Fruit fly (Drosophila melanogaster) whole organism, prepupa: Measurements from ENCODE around the gene Ir8a.

Experiments used
- Blimp-1 ChIP-seq: fragments of 200-800 bp; sonication (Bioruptor generic); optimal IDR thresholded peaks from 3 replicates; lab custom pipeline; 2017; ENCODE audit warnings: missing biosample characterization, missing genetic modification characterization, mild to moderate bottlenecking, moderate library complexity, missing genetic modification reagents
- CG11294 ChIP-seq: fragments of 200-800 bp; sonication (Bioruptor generic); IDR thresholded peaks from 2 replicates; pipeline ENCODE4 v1.3.6; 2022; ENCODE audit warnings: missing biosample characterization, missing genetic modification characterization
- CG11762 ChIP-seq: fragments of 200-800 bp; sonication (Bioruptor generic); optimal IDR thresholded peaks from 3 replicates; lab custom pipeline; 2016; ENCODE audit warnings: missing biosample characterization, missing genetic modification characterization; ENCODE audit not compliant: insufficient read depth
- CG15336 ChIP-seq: fragments of 200-800 bp; sonication (Bioruptor generic); IDR thresholded peaks from 2 replicates; pipeline ENCODE4 v1.3.6; 2022; ENCODE audit warnings: missing biosample characterization, missing genetic modification characterization
- CG1621 ChIP-seq: fragments of 200-800 bp; sonication (Bioruptor generic); optimal IDR thresholded peaks from 3 replicates; lab custom pipeline; 2018; ENCODE audit warnings: missing biosample characterization, mild to moderate bottlenecking, missing genetic modification characterization
- CG16779 ChIP-seq: fragments of 200-800 bp; sonication (Bioruptor generic); optimal IDR thresholded peaks from 3 replicates; lab custom pipeline; 2017; ENCODE audit warnings: missing biosample characterization, mild to moderate bottlenecking, missing genetic modification characterization
- CG3032 ChIP-seq: fragments of 200-800 bp; optimal IDR thresholded peaks from 2 replicates; lab custom pipeline; 2019; ENCODE audit warnings: missing biosample characterization, mild to moderate bottlenecking, missing genetic modification characterization, moderate library complexity
- CG32006 ChIP-seq: fragments of 200-800 bp; sonication (Bioruptor generic); optimal IDR thresholded peaks from 3 replicates; lab custom pipeline; 2017; ENCODE audit warnings: missing biosample characterization, mild to moderate bottlenecking, missing genetic modification characterization
- CG34406 ChIP-seq: fragments of 200-800 bp; sonication (Bioruptor generic); optimal IDR thresholded peaks from 3 replicates; lab custom pipeline; 2016; ENCODE audit warnings: missing biosample characterization, missing genetic modification characterization
- CG3919 ChIP-seq: fragments of 200-800 bp; sonication (Bioruptor generic); optimal IDR thresholded peaks from 3 replicates; lab custom pipeline; 2016; ENCODE audit warnings: missing biosample characterization, missing genetic modification characterization
- CG4318 ChIP-seq: fragments of 200-800 bp; sonication (Bioruptor generic); optimal IDR thresholded peaks from 3 replicates; lab custom pipeline; 2017; ENCODE audit warnings: missing biosample characterization, mild to moderate bottlenecking, missing genetic modification characterization
- CG6163 ChIP-seq: fragments of 200-800 bp; sonication (Bioruptor generic); IDR thresholded peaks from 3 replicates; pipeline ENCODE4 v1.3.6; 2022; ENCODE audit warnings: missing biosample characterization, missing genetic modification characterization
- CG6276 ChIP-seq: fragments of 200-800 bp; sonication (Bioruptor generic); optimal IDR thresholded peaks from 2 replicates; lab custom pipeline; 2017; ENCODE audit warnings: missing biosample characterization, mild to moderate bottlenecking, missing genetic modification characterization
- CG6792 ChIP-seq: fragments of 200-800 bp; sonication (Bioruptor generic); optimal IDR thresholded peaks from 3 replicates; lab custom pipeline; 2016; ENCODE audit warnings: missing biosample characterization, missing genetic modification characterization
- CG6808 ChIP-seq: fragments of 200-800 bp; sonication (Bioruptor generic); optimal IDR thresholded peaks from 3 replicates; lab custom pipeline; 2017; ENCODE audit warnings: missing biosample characterization, missing genetic modification characterization, mild to moderate bottlenecking, moderate library complexity, missing genetic modification reagents
- CG6854 ChIP-seq: fragments of 200-800 bp; sonication (Bioruptor generic); optimal IDR thresholded peaks from 2 replicates; lab custom pipeline; 2017; ENCODE audit warnings: missing biosample characterization, mild to moderate bottlenecking, missing genetic modification characterization
- CG7368 ChIP-seq: fragments of 200-800 bp; sonication (Bioruptor generic); optimal IDR thresholded peaks from 3 replicates; lab custom pipeline; 2016; ENCODE audit warnings: missing biosample characterization, missing genetic modification characterization
- CG8119 ChIP-seq: fragments of 200-800 bp; sonication (Bioruptor generic); IDR thresholded peaks from 3 replicates; pipeline ENCODE4 v1.3.6; 2022; ENCODE audit warnings: missing biosample characterization, missing genetic modification characterization
- CG8319 ChIP-seq: fragments of 200-800 bp; sonication (Bioruptor generic); optimal IDR thresholded peaks from 3 replicates; lab custom pipeline; 2016; ENCODE audit warnings: missing biosample characterization, missing genetic modification characterization
- CG9139 ChIP-seq: fragments of 200-800 bp; sonication (Bioruptor generic); optimal IDR thresholded peaks from 3 replicates; lab custom pipeline; 2017; ENCODE audit warnings: missing biosample characterization, mild to moderate bottlenecking, missing genetic modification characterization
- Eip75B ChIP-seq: fragments of 200-800 bp; sonication (Bioruptor generic); optimal IDR thresholded peaks from 3 replicates; lab custom pipeline; 2016; ENCODE audit warnings: missing biosample characterization, missing genetic modification characterization
- Eip78C ChIP-seq: fragments of 200-800 bp; sonication (Bioruptor generic); peaks from one replicate; lab custom pipeline; 2016; ENCODE audit warnings: missing biosample characterization, missing genetic modification characterization
- Ets21C ChIP-seq: fragments of 200-800 bp; sonication (Bioruptor generic); optimal IDR thresholded peaks from 3 replicates; lab custom pipeline; 2016; ENCODE audit warnings: missing biosample characterization, missing genetic modification characterization
- Gug ChIP-seq: fragments of 200-800 bp; sonication (Bioruptor generic); IDR thresholded peaks from 2 replicates; pipeline ENCODE4 v1.3.6; 2022; ENCODE audit warnings: missing biosample characterization, missing genetic modification characterization
- Hr38 ChIP-seq: sonication (Bioruptor generic); optimal IDR thresholded peaks from 2 replicates; lab custom pipeline; 2016; ENCODE audit warnings: missing biosample characterization, missing genetic modification characterization
- Hr39 ChIP-seq: fragments of 200-800 bp; sonication (Bioruptor generic); optimal IDR thresholded peaks from 2 replicates; lab custom pipeline; 2016; ENCODE audit warnings: missing biosample characterization, missing genetic modification characterization
- Hr4 ChIP-seq: fragments of 200-800 bp; sonication (Bioruptor generic); optimal IDR thresholded peaks from 3 replicates; lab custom pipeline; 2016; ENCODE audit warnings: missing biosample characterization, missing genetic modification characterization
- Lpt ChIP-seq: fragments of 200-800 bp; sonication (Bioruptor generic); optimal IDR thresholded peaks from 3 replicates; lab custom pipeline; 2016; ENCODE audit warnings: missing biosample characterization, missing genetic modification characterization
- Met ChIP-seq: fragments of 200-800 bp; sonication (Bioruptor generic); optimal IDR thresholded peaks from 3 replicates; lab custom pipeline; 2016; ENCODE audit warnings: missing biosample characterization, missing genetic modification characterization
- OdsH ChIP-seq: fragments of 200-800 bp; sonication (Bioruptor generic); optimal IDR thresholded peaks from 3 replicates; lab custom pipeline; 2016; ENCODE audit warnings: missing biosample characterization, missing genetic modification characterization
- Sox102F ChIP-seq: fragments of 200-800 bp; sonication (Bioruptor generic); optimal IDR thresholded peaks from 2 replicates; lab custom pipeline; 2016; ENCODE audit warnings: missing biosample characterization, mild to moderate bottlenecking, missing genetic modification characterization
- Sox14 ChIP-seq: fragments of 200-800 bp; sonication (Bioruptor generic); optimal IDR thresholded peaks from 3 replicates; lab custom pipeline; 2016; ENCODE audit warnings: missing biosample characterization, missing genetic modification characterization
- Sox15 ChIP-seq: fragments of 200-800 bp; sonication (Bioruptor generic); optimal IDR thresholded peaks from 3 replicates; lab custom pipeline; 2016; ENCODE audit warnings: missing biosample characterization, missing genetic modification characterization
- acj6 ChIP-seq: fragments of 200-800 bp; sonication (Bioruptor generic); optimal IDR thresholded peaks from 3 replicates; lab custom pipeline; 2016; ENCODE audit warnings: missing biosample characterization, missing genetic modification characterization
- dac ChIP-seq: fragments of 200-800 bp; sonication (Bioruptor generic); optimal IDR thresholded peaks from 2 replicates; lab custom pipeline; 2017; ENCODE audit warnings: missing biosample characterization, mild to moderate bottlenecking, missing genetic modification characterization
- eg ChIP-seq: fragments of 200-800 bp; sonication (Bioruptor generic); IDR thresholded peaks from 3 replicates; pipeline ENCODE4 v1.3.6; 2022; ENCODE audit warnings: missing biosample characterization, missing genetic modification characterization
- esn ChIP-seq: fragments of 200-800 bp; sonication (Bioruptor generic); optimal IDR thresholded peaks from 2 replicates; lab custom pipeline; 2016; ENCODE audit warnings: missing biosample characterization, mild to moderate bottlenecking, missing genetic modification characterization, moderate library complexity
- fd59A ChIP-seq: fragments of 200-800 bp; sonication (Bioruptor generic); optimal IDR thresholded peaks from 2 replicates; lab custom pipeline; 2017; ENCODE audit warnings: missing biosample characterization, mild to moderate bottlenecking, missing genetic modification characterization, missing genetic modification reagents
- fd85E ChIP-seq: fragments of 200-800 bp; sonication (Bioruptor generic); optimal IDR thresholded peaks from 3 replicates; lab custom pipeline; 2016; ENCODE audit warnings: missing biosample characterization, missing genetic modification characterization
- fkh ChIP-seq: fragments of 200-800 bp; sonication (Bioruptor generic); optimal IDR thresholded peaks from 3 replicates; lab custom pipeline; 2017; ENCODE audit warnings: missing biosample characterization, mild to moderate bottlenecking, missing genetic modification characterization, moderate library complexity
- lz ChIP-seq: fragments of 200-800 bp; sonication (Bioruptor generic); optimal IDR thresholded peaks from 3 replicates; lab custom pipeline; 2016; ENCODE audit warnings: missing biosample characterization, missing genetic modification characterization
- net ChIP-seq: fragments of 200-800 bp; sonication (Bioruptor generic); optimal IDR thresholded peaks from 3 replicates; lab custom pipeline; 2016; ENCODE audit warnings: missing biosample characterization, missing genetic modification characterization
- pdm3 ChIP-seq: fragments of 200-800 bp; sonication (Bioruptor generic); optimal IDR thresholded peaks from 3 replicates; lab custom pipeline; 2016; ENCODE audit warnings: missing biosample characterization, missing genetic modification characterization
- salr ChIP-seq, 2 experiments: fragments of 200-800 bp; sonication (Bioruptor generic); optimal IDR thresholded peaks; 3 replicates each; lab custom pipeline; 2016 to 2018; ENCODE audit warnings: missing biosample characterization in 2 of 2, missing genetic modification characterization in 2 of 2, mild to moderate bottlenecking in 1 of 2
- spab ChIP-seq: fragments of 200-800 bp; sonication (Bioruptor generic); optimal IDR thresholded peaks from 2 replicates; lab custom pipeline; 2017; ENCODE audit warnings: missing biosample characterization, mild to moderate bottlenecking, missing genetic modification characterization, missing genetic modification reagents
- ss ChIP-seq, 2 experiments: fragments of 200-800 bp; sonication (Bioruptor generic); optimal IDR thresholded peaks; 2 replicates in 1 of 2; 3 replicates in 1 of 2; lab custom pipeline; 2017 to 2018; ENCODE audit warnings: mild to moderate bottlenecking in 2 of 2, missing biosample characterization in 2 of 2, missing genetic modification characterization in 2 of 2, moderate library complexity in 1 of 2
- svp ChIP-seq: fragments of 200-800 bp; sonication (Bioruptor generic); peaks from one replicate; lab custom pipeline; 2016; ENCODE audit warnings: missing biosample characterization, missing genetic modification characterization
- vri ChIP-seq: fragments of 200-800 bp; sonication (Bioruptor generic); optimal IDR thresholded peaks from 3 replicates; lab custom pipeline; 2016; ENCODE audit warnings: missing biosample characterization, mild to moderate bottlenecking, missing genetic modification characterization

Gene Ir8a

DNA sequence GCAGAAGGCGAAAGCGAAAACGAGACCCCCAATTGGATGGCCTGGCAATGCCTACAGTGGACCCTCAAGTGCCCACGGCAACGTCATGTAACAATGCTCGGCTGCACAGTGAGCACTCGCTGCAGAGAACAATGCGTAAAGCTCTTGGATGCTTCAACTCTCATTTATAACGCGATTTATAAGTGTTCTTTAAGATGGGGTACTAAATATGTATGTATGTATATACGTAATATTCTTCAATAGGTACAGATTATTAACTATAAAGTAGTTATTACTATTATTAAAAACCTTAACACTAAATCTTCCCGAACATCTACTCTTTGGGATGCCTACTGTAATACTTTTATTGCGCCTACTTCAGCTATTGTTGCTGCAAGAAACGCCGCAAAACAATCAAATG is 29.7 kb upstream of the Ir8a start (continued):
- TF ChIP-seq fkh (GFP tag; lab: Kevin White, UChicago) (no peak), CG11762 (no peak), CG6276 (GFP tag; lab: Kevin White, UChicago) (no peak), CG34406 (no peak), CG11294 (GFP tag; lab: Robert Waterston, UW) (no peak), CG15336 (GFP tag; lab: Robert Waterston, UW) (peak; percentile 66), spab (no peak), Eip75B (GFP tag; lab: Kevin White, UChicago) (no peak), CG8319 (GFP tag; lab: Kevin White, UChicago) (no peak), Blimp-1 (GFP tag; lab: Kevin White, UChicago) (no peak), acj6 (GFP tag; lab: Kevin White, UChicago) (no peak), CG3032 (tag; lab: Kevin White, UChicago) (no peak), fd59A (GFP tag; lab: Kevin White, UChicago) (no peak), net (GFP tag; lab: Kevin White, UChicago) (no peak), Hr39 (GFP tag; lab: Kevin White, UChicago) (no peak), Met (no peak), svp (GFP tag; lab: Kevin White, UChicago) (no peak), pdm3 (GFP tag; lab: Kevin White, UChicago) (no peak), CG6792 (GFP tag; lab: Kevin White, UChicago) (no peak), CG4318 (GFP tag; lab: Kevin White, UChicago) (no peak), CG6854 (no peak), CG32006 (peak; percentile 32), Ets21C (no peak), fd85E (GFP tag; lab: Kevin White, UChicago) (no peak), Hr38 (GFP tag; lab: Kevin White, UChicago) (no peak)

DNA sequence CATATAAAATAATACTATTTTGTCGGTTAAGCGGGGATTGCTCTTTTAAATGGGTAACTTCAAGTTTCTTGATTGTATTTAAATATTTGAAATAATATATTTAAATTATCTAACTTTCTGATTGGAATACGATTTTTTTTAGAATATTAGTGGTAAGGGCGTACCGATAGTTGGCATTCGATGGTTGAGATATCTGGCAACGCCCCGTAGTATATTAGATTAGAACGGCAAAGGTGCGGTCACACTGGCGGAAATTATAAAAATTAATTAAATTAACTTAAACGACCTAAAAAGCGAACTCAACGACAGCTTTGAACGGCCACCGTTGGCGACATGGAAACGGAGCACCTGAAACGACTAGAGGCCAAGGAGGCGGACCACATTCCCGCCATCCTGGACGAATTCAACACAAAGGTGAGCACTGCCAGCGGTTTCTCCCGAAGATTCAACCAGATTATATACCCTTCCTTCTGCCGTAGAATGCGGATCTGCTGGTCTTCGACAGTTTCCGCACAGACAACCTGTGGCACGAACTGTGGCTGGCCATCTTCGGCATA is 19.7 kb upstream of the Ir8a start, which contains the start of gene ric8a:
Gene ric8a (plus strand): TSS at position 205 of the 557 bp plus-strand sequence.
- TF ChIP-seq CG8319 (GFP tag; lab: Kevin White, UChicago) (no peak), vri (GFP tag; lab: Kevin White, UChicago) (no peak), CG6163 (GFP tag; lab: Robert Waterston, UW) (no peak), salr (GFP tag; optimal IDR thresholded peaks at IDR 0.05; lab: Kevin White, UChicago) (no peak), CG6808 (no peak), CG3919 (peak; percentile 10), svp (GFP tag; lab: Kevin White, UChicago) (no peak), Sox102F (GFP tag; lab: Kevin White, UChicago) (no peak), Eip78C (GFP tag; lab: Kevin White, UChicago) (no peak), esn (GFP tag; lab: Kevin White, UChicago) (peak; percentile 21), Sox14 (GFP tag; lab: Kevin White, UChicago) (peak; percentile 48), CG9139 (no peak), Gug (GFP tag; lab: Robert Waterston, UW) (no peak), CG6276 (GFP tag; lab: Kevin White, UChicago) (no peak), lz (GFP tag; lab: Kevin White, UChicago) (peak; percentile 40), Hr39 (GFP tag; lab: Kevin White, UChicago) (no peak), pdm3 (GFP tag; lab: Kevin White, UChicago) (no peak), CG6854 (no peak), Sox15 (GFP tag; lab: Kevin White, UChicago) (no peak), Ets21C (no peak), CG4318 (GFP tag; lab: Kevin White, UChicago) (no peak), Lpt (GFP tag; lab: Kevin White, UChicago) (no peak), eg (no peak), OdsH (peak; percentile 19), Met (no peak), CG34406 (no peak), CG32006 (no peak), CG16779 (tag; lab: Kevin White, UChicago) (no peak), CG1621 (tag; lab: Kevin White, UChicago) (no peak), CG7368 (no peak), CG8119 (GFP tag; lab: Robert Waterston, UW) (no peak), Eip75B (GFP tag; lab: Kevin White, UChicago) (no peak), ss (GFP tag; optimal IDR thresholded peaks at IDR 0.05; lab: Kevin White, UChicago) (no peak), CG11294 (GFP tag; lab: Robert Waterston, UW) (no peak), acj6 (GFP tag; lab: Kevin White, UChicago) (no peak), CG3032 (tag; lab: Kevin White, UChicago) (peak; percentile 34), CG6792 (GFP tag; lab: Kevin White, UChicago) (no peak), Blimp-1 (GFP tag; lab: Kevin White, UChicago) (no peak), Hr4 (no peak), dac (no peak)
